Worm (Caenorhabditis elegans) whole organism, L4/young adult: ENCODE measurements around the gene bath-21.

Experiments used
- W03F9.2 ChIP-seq: fragments of 150-350 bp; optimal IDR thresholded peaks from 2 replicates; lab custom pipeline; 2014; ENCODE audit warnings: missing biosample characterization, missing genetic modification characterization
- him-1 ChIP-seq: sonication (generic microtip); optimal IDR thresholded peaks from 2 replicates; lab custom pipeline; 2016; ENCODE audit warnings: missing genotype, missing genetic modification reagents, missing genetic modification characterization, missing compliant biosample characterization

- TF ChIP-seq him-1 (tag; lab: Kevin White, UChicago) = no peak
- TF ChIP-seq W03F9.2 (tag; lab: Kevin White, UChicago) = no peak
These were observed 30.2 kb downstream of the bath-21 start, which contains the start of gene math-20 for ce11 chrII:1996237-1996636.
